Fruit fly (Drosophila melanogaster) whole organism, embryonic: ENCODE measurements around the gene Sar1.

Experiments used
- Adf1 ChIP-seq: fragments of 200-800 bp; sonication (Bioruptor generic); IDR thresholded peaks from 2 replicates; pipeline ENCODE4 v1.3.6; 2022; ENCODE audit warnings: missing biosample characterization, missing genetic modification characterization
- CG10565 ChIP-seq: fragments of 200-800 bp; sonication (Bioruptor generic); optimal IDR thresholded peaks from 3 replicates; lab custom pipeline; 2016; ENCODE audit warnings: missing biosample characterization, mild to moderate bottlenecking, missing genetic modification characterization
- CG12236 ChIP-seq: fragments of 200-800 bp; sonication (Bioruptor generic); optimal IDR thresholded peaks from 2 replicates; lab custom pipeline; 2016; ENCODE audit warnings: missing biosample characterization, missing genetic modification characterization
- CG13424 ChIP-seq: fragments of 200-800 bp; sonication (Bioruptor generic); optimal IDR thresholded peaks from 2 replicates; lab custom pipeline; 2019; ENCODE audit warnings: missing biosample characterization, mild to moderate bottlenecking, missing genetic modification characterization, moderate library complexity
- CG14441 ChIP-seq: fragments of 200-800 bp; sonication (Bioruptor generic); IDR thresholded peaks from 2 replicates; pipeline ENCODE4 v1.3.6; 2022; ENCODE audit warnings: missing biosample characterization, missing genetic modification characterization
- CG14667 ChIP-seq: fragments of 200-800 bp; sonication (Bioruptor generic); IDR thresholded peaks from 2 replicates; pipeline ENCODE4 v1.3.6; 2022; ENCODE audit warnings: missing biosample characterization, missing genetic modification characterization
- CG14710 ChIP-seq: fragments of 200-800 bp; sonication (Bioruptor generic); optimal IDR thresholded peaks from 3 replicates; lab custom pipeline; 2019; ENCODE audit warnings: missing biosample characterization, mild to moderate bottlenecking, missing genetic modification characterization, moderate library complexity
- CG16815 ChIP-seq: fragments of 200-800 bp; sonication (Bioruptor generic); optimal IDR thresholded peaks from 3 replicates; lab custom pipeline; 2017; ENCODE audit warnings: missing biosample characterization, mild to moderate bottlenecking, missing genetic modification characterization
- CG17328 ChIP-seq: fragments of 200-800 bp; sonication (Bioruptor generic); IDR thresholded peaks from 2 replicates; pipeline ENCODE4 v1.3.6; 2022; ENCODE audit warnings: missing biosample characterization, missing genetic modification characterization
- CG17359 ChIP-seq: fragments of 200-800 bp; sonication (Bioruptor generic); optimal IDR thresholded peaks from 3 replicates; lab custom pipeline; 2018; ENCODE audit warnings: missing biosample characterization, mild to moderate bottlenecking, missing genetic modification characterization, moderate library complexity
- CG17612 ChIP-seq: fragments of 200-800 bp; sonication (Bioruptor generic); IDR thresholded peaks from 2 replicates; pipeline ENCODE4 v1.3.6; 2022; ENCODE audit warnings: missing biosample characterization, missing genetic modification characterization
- CG17912 ChIP-seq: fragments of 200-800 bp; sonication (Bioruptor generic); optimal IDR thresholded peaks from 2 replicates; lab custom pipeline; 2018; ENCODE audit warnings: missing biosample characterization, mild to moderate bottlenecking, missing genetic modification characterization
- CG32767 ChIP-seq: fragments of 200-800 bp; sonication (Bioruptor generic); IDR thresholded peaks from 2 replicates; pipeline ENCODE4 v1.3.6; 2022; ENCODE audit warnings: missing biosample characterization, missing genetic modification characterization
- CG32772 ChIP-seq: fragments of 200-800 bp; sonication (Bioruptor generic); IDR thresholded peaks from 2 replicates; pipeline ENCODE4 v1.3.6; 2022; ENCODE audit warnings: missing biosample characterization, missing genetic modification characterization
- CG42726 ChIP-seq: fragments of 200-800 bp; sonication (Bioruptor generic); IDR thresholded peaks from 2 replicates; pipeline ENCODE4 v1.3.6; 2022; ENCODE audit warnings: missing biosample characterization, missing genetic modification characterization; ENCODE audit not compliant: partially characterized antibody
- CG6272 ChIP-seq: fragments of 200-800 bp; sonication (Bioruptor generic); IDR thresholded peaks from 2 replicates; pipeline ENCODE4 v1.3.6; 2022; ENCODE audit warnings: missing biosample characterization, missing genetic modification characterization
- CG6689 ChIP-seq: fragments of 200-800 bp; sonication (Bioruptor generic); IDR thresholded peaks from 2 replicates; pipeline ENCODE4 v1.3.6; 2022; ENCODE audit warnings: missing biosample characterization, missing genetic modification characterization
- CG6813 ChIP-seq: fragments of 200-800 bp; sonication (Bioruptor generic); optimal IDR thresholded peaks from 2 replicates; lab custom pipeline; 2017; ENCODE audit warnings: missing biosample characterization, missing genetic modification characterization, mild to moderate bottlenecking, moderate library complexity, missing genetic modification reagents
- CG7963 ChIP-seq: fragments of 200-800 bp; sonication (Bioruptor generic); IDR thresholded peaks from 3 replicates; pipeline ENCODE4 v1.3.6; 2022; ENCODE audit warnings: missing biosample characterization, missing genetic modification characterization; ENCODE audit not compliant: partially characterized antibody
- CG8388 ChIP-seq: fragments of 200-800 bp; sonication (Bioruptor generic); optimal IDR thresholded peaks from 2 replicates; lab custom pipeline; 2019; ENCODE audit warnings: missing biosample characterization, mild to moderate bottlenecking, missing genetic modification characterization, moderate library complexity
- CG8478 ChIP-seq: fragments of >200 bp; optimal IDR thresholded peaks from 2 replicates; lab custom pipeline; 2018
- CG9609 ChIP-seq: fragments of 200-800 bp; sonication (Bioruptor generic); optimal IDR thresholded peaks from 3 replicates; lab custom pipeline; 2016; ENCODE audit warnings: missing biosample characterization, missing genetic modification characterization
- CG9932 ChIP-seq: fragments of 200-800 bp; sonication (Bioruptor generic); IDR thresholded peaks from 2 replicates; pipeline ENCODE4 v1.3.6; 2022; ENCODE audit warnings: missing biosample characterization, missing genetic modification characterization
- Elba2 ChIP-seq: fragments of 200-800 bp; sonication (Bioruptor generic); optimal IDR thresholded peaks from 3 replicates; lab custom pipeline; 2016; ENCODE audit warnings: missing biosample characterization, missing genetic modification characterization
- GATAe ChIP-seq: fragments of 200-800 bp; sonication (Bioruptor generic); conservative IDR thresholded peaks from 2 replicates; pipeline ENCODE4 v1.3.6; 2022; ENCODE audit warnings: missing biosample characterization, missing genetic modification characterization
- H15 ChIP-seq: fragments of 200-800 bp; sonication (Bioruptor generic); IDR thresholded peaks from 3 replicates; pipeline ENCODE4 v1.3.6; 2022; ENCODE audit warnings: missing biosample characterization, missing genetic modification characterization
- Hr51 ChIP-seq, 2 experiments: fragments of 200-800 bp; sonication (Bioruptor generic); optimal IDR thresholded peaks; 2 replicates in 1 of 2; 3 replicates in 1 of 2; lab custom pipeline; 2016 to 2018; ENCODE audit warnings: missing biosample characterization in 2 of 2, missing genetic modification characterization in 2 of 2, mild to moderate bottlenecking in 1 of 2, moderate library complexity in 1 of 2
- MTF-1 ChIP-seq: fragments of 200-800 bp; sonication (Bioruptor generic); optimal IDR thresholded peaks from 2 replicates; lab custom pipeline; 2018; ENCODE audit warnings: missing biosample characterization, mild to moderate bottlenecking, missing genetic modification characterization, borderline replicate concordance
- Nf-YA ChIP-seq: fragments of 200-800 bp; sonication (Bioruptor generic); IDR thresholded peaks from 2 replicates; pipeline ENCODE4 v1.3.6; 2022; ENCODE audit warnings: missing biosample characterization, missing genetic modification characterization
- Poxn ChIP-seq: fragments of 200-800 bp; sonication (Bioruptor generic); IDR thresholded peaks from 2 replicates; pipeline ENCODE4 v1.3.6; 2022; ENCODE audit warnings: missing biosample characterization, missing genetic modification characterization
- Ptx1 ChIP-seq: fragments of 200-800 bp; sonication (Bioruptor generic); IDR thresholded peaks from 2 replicates; pipeline ENCODE4 v1.3.6; 2022; ENCODE audit warnings: missing biosample characterization, missing genetic modification characterization
- cas ChIP-seq: fragments of 200-800 bp; sonication (Bioruptor generic); IDR thresholded peaks from 2 replicates; pipeline ENCODE4 v1.3.6; 2022; ENCODE audit warnings: missing biosample characterization, missing genetic modification characterization
- croc ChIP-seq: fragments of 200-800 bp; sonication (Bioruptor generic); conservative IDR thresholded peaks from 3 replicates; pipeline ENCODE4 v1.3.6; 2022; ENCODE audit warnings: missing biosample characterization, missing genetic modification characterization
- dmrt11E ChIP-seq: fragments of 200-800 bp; sonication (Bioruptor generic); optimal IDR thresholded peaks from 3 replicates; lab custom pipeline; 2018; ENCODE audit warnings: missing biosample characterization, mild to moderate bottlenecking, missing genetic modification characterization, moderate library complexity
- dysf ChIP-seq: fragments of 200-800 bp; sonication (Bioruptor generic); IDR thresholded peaks from 3 replicates; pipeline ENCODE4 v1.3.6; 2022; ENCODE audit warnings: missing biosample characterization, missing genetic modification characterization
- fd102C ChIP-seq: fragments of 200-800 bp; sonication (Bioruptor generic); optimal IDR thresholded peaks from 2 replicates; lab custom pipeline; 2018; ENCODE audit warnings: missing biosample characterization, mild to moderate bottlenecking, missing genetic modification characterization, moderate library complexity
- fd96Cb ChIP-seq: fragments of 200-800 bp; sonication (Bioruptor generic); optimal IDR thresholded peaks from 2 replicates; lab custom pipeline; 2018; ENCODE audit warnings: missing biosample characterization, mild to moderate bottlenecking, missing genetic modification characterization, moderate library complexity
- gem ChIP-seq: fragments of 200-800 bp; sonication (Bioruptor generic); optimal IDR thresholded peaks from 2 replicates; lab custom pipeline; 2019; ENCODE audit warnings: missing biosample characterization, mild to moderate bottlenecking, missing genetic modification characterization, moderate library complexity
- gsb ChIP-seq: fragments of 200-800 bp; sonication (Bioruptor generic); IDR thresholded peaks from 2 replicates; pipeline ENCODE4 v1.3.6; 2022; ENCODE audit warnings: missing biosample characterization, missing genetic modification characterization
- inv ChIP-seq: fragments of 200-800 bp; sonication (Bioruptor generic); IDR thresholded peaks from 2 replicates; pipeline ENCODE4 v1.3.6; 2022; ENCODE audit warnings: missing biosample characterization, missing genetic modification characterization; ENCODE audit not compliant: partially characterized antibody
- knrl ChIP-seq: fragments of 200-800 bp; sonication (Bioruptor generic); IDR thresholded peaks from 3 replicates; pipeline ENCODE4 v1.3.6; 2022; ENCODE audit warnings: missing biosample characterization, missing genetic modification characterization; ENCODE audit not compliant: partially characterized antibody
- lola ChIP-seq, 3 experiments: fragments of >200 bp in 2 of 3; fragments of 200-800 bp in 1 of 3; sonication (Bioruptor generic) in 1 of 3; optimal IDR thresholded peaks; 2 replicates each; lab custom pipeline; 2017 to 2019; ENCODE audit warnings: missing biosample characterization in 3 of 3, missing genetic modification characterization in 3 of 3, mild to moderate bottlenecking in 1 of 3, moderate library complexity in 1 of 3
- mld ChIP-seq: fragments of 200-800 bp; sonication (Bioruptor generic); IDR thresholded peaks from 3 replicates; pipeline ENCODE4 v1.3.6; 2022; ENCODE audit warnings: missing biosample characterization, missing genetic modification characterization; ENCODE audit not compliant: partially characterized antibody
- pan ChIP-seq, 4 experiments: fragments of >200 bp in 3 of 4; fragments of 200-800 bp in 1 of 4; sonication (Bioruptor generic) in 1 of 4; optimal IDR thresholded peaks in 3 of 4; IDR thresholded peaks in 1 of 4; 2 replicates each; pipeline versions ENCODE4 v1.3.6 to Lab custom; 2017 to 2022; ENCODE audit warnings: missing biosample characterization in 2 of 4, missing genetic modification characterization in 2 of 4, mixed read lengths in 1 of 4
- shn ChIP-seq: fragments of 200-800 bp; sonication (Bioruptor generic); optimal IDR thresholded peaks from 3 replicates; lab custom pipeline; 2016; ENCODE audit warnings: missing biosample characterization, missing genetic modification characterization
- sisA ChIP-seq: fragments of 200-800 bp; sonication (Bioruptor generic); IDR thresholded peaks from 2 replicates; pipeline ENCODE4 v1.3.6; 2022; ENCODE audit warnings: missing biosample characterization, missing genetic modification characterization

Sar1 gene

DNA sequence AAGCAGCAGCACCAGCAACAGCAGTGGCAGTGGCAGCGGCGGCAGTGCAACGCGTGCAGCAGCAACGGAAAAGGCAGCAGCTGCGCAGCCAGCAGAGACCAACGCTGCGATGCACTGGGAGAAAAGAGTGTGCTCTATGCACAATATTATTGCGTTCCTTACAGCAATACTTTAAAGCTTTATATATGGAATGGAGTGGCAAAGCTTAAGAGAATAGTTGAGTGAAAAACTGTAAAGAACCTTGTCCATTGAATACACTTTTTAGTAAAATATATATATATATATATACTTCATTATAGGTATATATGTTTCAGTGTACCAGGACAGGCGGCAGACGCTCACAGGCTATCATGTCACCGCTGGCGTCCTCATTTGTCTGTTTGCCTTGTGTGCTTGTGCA is 31.7 kb upstream of the Sar1 start (continued):
- no peak for TF ChIP-seq CG9609 (GFP tag; lab: Kevin White, UChicago)
- TF ChIP-seq, all 482 proteins: peak for 26

DNA sequence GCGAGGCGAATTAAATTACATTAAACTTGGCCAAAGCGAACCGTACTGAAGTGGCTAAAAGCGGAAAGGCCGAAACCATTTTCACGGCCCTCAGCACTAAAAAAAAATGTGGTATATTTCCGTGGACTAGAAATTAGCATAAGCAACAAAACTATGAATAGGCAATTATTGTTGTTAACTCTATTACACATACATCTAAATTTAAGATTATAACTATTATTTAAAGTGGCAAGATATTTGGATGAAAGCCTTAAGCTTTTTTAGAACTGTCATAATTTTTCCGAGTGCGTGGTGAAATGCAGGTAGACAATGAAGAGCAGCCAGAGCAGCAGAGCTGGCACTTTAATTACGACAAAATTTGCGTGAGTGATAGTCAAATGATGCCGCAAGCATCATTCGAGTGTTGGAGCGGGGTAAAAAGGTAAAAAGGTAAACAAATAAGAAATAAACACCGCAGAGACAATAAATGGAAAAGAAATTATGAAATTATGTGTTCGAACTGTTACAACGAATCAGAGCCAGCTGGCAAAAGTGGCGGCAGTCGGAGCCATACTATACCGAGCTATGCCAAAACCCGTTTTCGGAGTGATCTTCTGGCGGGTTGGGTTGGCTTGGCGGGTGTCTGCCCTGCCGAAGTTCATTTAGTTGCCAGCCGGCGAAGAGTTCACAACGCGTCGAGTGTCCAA is 27.7 kb upstream of the Sar1 start, which contains the start of gene CG7080:
TSS of gene CG7080 (plus strand) at position 636 of the 686 bp plus-strand sequence.
- TF ChIP-seq CG8478 (lab: Kevin White, UChicago) (no peak), CG6689 (GFP tag; lab: Robert Waterston, UW) (0 out of 2 replicates have a peak, but pooled peaks have one; percentile 25), Nf-YA (GFP tag; lab: Robert Waterston, UW) (no peak), CG6272 (GFP tag; lab: Robert Waterston, UW) (0 out of 2 replicates have a peak, but pooled peaks have one; percentile 29), inv (GFP tag; lab: Robert Waterston, UW) (no peak), CG8388 (GFP tag; lab: Kevin White, UChicago) (peak; percentile 1), gem (tag; lab: Kevin White, UChicago) (peak; percentile 66), CG16815 (GFP tag; lab: Kevin White, UChicago) (no peak), CG13424 (tag; lab: Kevin White, UChicago) (peak; percentile 34), CG17359 (tag; lab: Kevin White, UChicago) (peak; percentile 54), croc (no peak), CG10565 (GFP tag; lab: Kevin White, UChicago) (no peak), shn (GFP tag; lab: Kevin White, UChicago) (no peak), gsb (GFP tag; lab: Robert Waterston, UW) (no peak), GATAe (GFP tag; lab: Robert Waterston, UW) (no peak), CG17612 (GFP tag; lab: Robert Waterston, UW) (no peak), Adf1 (GFP tag; lab: Robert Waterston, UW) (no peak), CG14441 (GFP tag; lab: Robert Waterston, UW) (peak; percentile 29; the same call in 1 of the 2 replicates), CG17912 (GFP tag; lab: Kevin White, UChicago) (no peak), CG32772 (GFP tag; lab: Robert Waterston, UW) (0 out of 2 replicates have a peak, but pooled peaks have one; percentile 41), CG12236 (GFP tag; lab: Kevin White, UChicago) (no peak), CG9932 (no peak), dysf (GFP tag; lab: Robert Waterston, UW) (0 out of 3 replicates have a peak, but pooled peaks have one; percentile 20), cas (GFP tag; lab: Robert Waterston, UW) (no peak), Poxn (GFP tag; lab: Robert Waterston, UW) (no peak), Elba2 (GFP tag; lab: Kevin White, UChicago) (no peak), CG7963 (GFP tag; lab: Robert Waterston, UW) (no peak), CG14667 (GFP tag; lab: Robert Waterston, UW) (no peak), CG14710 (tag; lab: Kevin White, UChicago) (no peak), CG17328 (GFP tag; lab: Robert Waterston, UW) (no peak; the same call in 1 of the 2 replicates), Ptx1 (GFP tag; lab: Robert Waterston, UW) (0 out of 2 replicates have a peak, but pooled peaks have one; percentile 32), pan (optimal IDR thresholded peaks at IDR 0.05; lab: Kevin White, UChicago) (no peak), pan (GFP tag; optimal IDR thresholded peaks at IDR 0.05 in 1 of 2, IDR thresholded peaks at IDR 0.05 in 1 of 2) (peak in 1 of 2 experiments; percentile 15), sisA (GFP tag; lab: Robert Waterston, UW) (0 out of 2 replicates have a peak, but pooled peaks have one; percentile 25), Hr51 (GFP tag; optimal IDR thresholded peaks at IDR 0.05; lab: Kevin White, UChicago) (peak in 1 of 2 experiments; percentile 72), fd96Cb (peak; percentile 50), H15 (0 out of 3 replicates have a peak, but pooled peaks have one; percentile 14), lola (GFP tag; optimal IDR thresholded peaks at IDR 0.05; lab: Kevin White, UChicago) (no peak), dmrt11E (tag; lab: Kevin White, UChicago) (no peak), CG42726 (GFP tag; lab: Robert Waterston, UW) (no peak), mld (GFP tag; lab: Robert Waterston, UW) (no peak), fd102C (GFP tag; lab: Kevin White, UChicago) (no peak), MTF-1 (GFP tag; lab: Kevin White, UChicago) (no peak), knrl (no peak), CG32767 (GFP tag; lab: Robert Waterston, UW) (no peak), CG6813 (GFP tag; lab: Kevin White, UChicago) (no peak)
